Worm (Caenorhabditis elegans): Measurements from ENCODE around the gene C42C1.8.

Gene C42C1.8

ce11 chrIV:12282157-12282789 lies 8.6 kb upstream of the C42C1.8 start, which contains the start of the genes C42C1.12 and C42C1.19 (continued):
- no peak for TF ChIP-seq dmd-8 (GFP tag; IDR thresholded peaks at IDR 0.05)
- TF ChIP-seq attf-4 (tag; optimal IDR thresholded peaks at IDR 0.05) = no peak

- TF ChIP-seq ztf-11 (tag; optimal IDR thresholded peaks at IDR 0.05) (no peak), D1046.2 (GFP tag; IDR thresholded peaks at IDR 0.05) (no peak), unc-62 (GFP tag; optimal IDR thresholded peaks at IDR 0.05 in 1 of 2) (peak in 1 of 2 experiments; percentile 44), unc-62 (tag; optimal IDR thresholded peaks at IDR 0.05) (no peak), Y48G9A.11 (GFP tag; IDR thresholded peaks at IDR 0.05) (no peak)
These were observed 8.0 kb upstream of the C42C1.8 start, which contains the start of gene hpo-12 for ce11 chrIV:12282873-12283272. Gene hpo-12 (plus strand): TSS chrIV:12283173.

- TF ChIP-seq mdl-1 (tag; optimal IDR thresholded peaks at IDR 0.05) (no peak), F26F4.8 (GFP tag; conservative IDR thresholded peaks at IDR 0.05) (no peak), rbr-2 (tag; optimal IDR thresholded peaks at IDR 0.05) (no peak), Y105C5A.15 (GFP tag; IDR thresholded peaks at IDR 0.05) (no peak)
These were observed 3.2 kb upstream of the C42C1.8 start, which contains the start of gene erl-1 for ce11 chrIV:12287628-12288027. Gene erl-1 (plus strand): TSS chrIV:12287928.

- TF ChIP-seq ztf-11 (tag; optimal IDR thresholded peaks at IDR 0.05) (no peak), daf-8 (GFP tag; IDR thresholded peaks at IDR 0.05) (no peak), ZK546.5 (tag; optimal IDR thresholded peaks at IDR 0.05) (no peak), mep-1 (tag; optimal IDR thresholded peaks at IDR 0.05) (no peak), mxl-3 (GFP tag; optimal IDR thresholded peaks at IDR 0.05) (no peak), hmg-1.1 (GFP tag; IDR thresholded peaks at IDR 0.05) (no peak), nhr-237 (tag; optimal IDR thresholded peaks at IDR 0.05) (no peak), snpc-4 (tag; optimal IDR thresholded peaks at IDR 0.05) (no peak), lin-39 (tag; optimal IDR thresholded peaks at IDR 0.05) (no peak), lsy-2 (tag; optimal IDR thresholded peaks at IDR 0.05) (no peak)
These were observed 1.7 kb upstream of the C42C1.8 start, which contains the start of gene C42C1.9 for ce11 chrIV:12289149-12289548. Gene C42C1.9 (plus strand): TSS chrIV:12289449.

ce11 chrIV:12294770-12295169 lies 3.9 kb downstream of the C42C1.8 start:
- peak; percentile 23; the same call in 1 of the 2 replicates for TF ChIP-seq lin-38 (GFP tag; IDR thresholded peaks at IDR 0.05)
- TF ChIP-seq set-16 (GFP tag; IDR thresholded peaks at IDR 0.05) = peak; percentile 89
- peak; percentile 46; the same call in 1 of the 2 replicates for TF ChIP-seq egl-43 (GFP tag; IDR thresholded peaks at IDR 0.05)

- TF ChIP-seq snpc-1.2 (GFP tag; IDR thresholded peaks at IDR 0.05) (no peak), aha-1 (tag) (peak; percentile 4)
These were observed 10.3 kb downstream of the C42C1.8 start, which contains the start of gene oac-59 for ce11 chrIV:12301161-12301560. Gene oac-59 (minus strand): TSS chrIV:12301261.

- TF ChIP-seq dve-1 (tag; optimal IDR thresholded peaks at IDR 0.05; ENCODE audit: insufficient read depth) = peak; percentile 54
- TF ChIP-seq nhr-28 (tag; optimal IDR thresholded peaks at IDR 0.05) = peak; percentile 76
- TF ChIP-seq php-3 (GFP tag; IDR thresholded peaks at IDR 0.05) = peak; percentile 66
- no peak for TF ChIP-seq F44E2.7 (GFP tag; IDR thresholded peaks at IDR 0.05)
- no peak for TF ChIP-seq hmg-1.1 (GFP tag; IDR thresholded peaks at IDR 0.05)
- peak; percentile 20 for TF ChIP-seq hlh-11 (tag; optimal IDR thresholded peaks at IDR 0.05)
- TF ChIP-seq zfp-3 (GFP tag; conservative IDR thresholded peaks at IDR 0.05) = no peak
- no peak for TF ChIP-seq sdz-12 (GFP tag; optimal IDR thresholded peaks at IDR 0.05)
- no peak for TF ChIP-seq lsy-2 (tag; optimal IDR thresholded peaks at IDR 0.05)
- peak; percentile 89 for TF ChIP-seq pqm-1 (tag; optimal IDR thresholded peaks at IDR 0.05)
- TF ChIP-seq daf-16 (GFP tag; optimal IDR thresholded peaks at IDR 0.05) = no peak
- peak; percentile 48 for TF ChIP-seq daf-16 (tag; optimal IDR thresholded peaks at IDR 0.05)
These were observed 12.0 kb downstream of the C42C1.8 start for ce11 chrIV:12302885-12303284.

Data from whole organism, L4 larva.